Worm (Caenorhabditis elegans) whole organism, L1 larva: ENCODE measurements around the gene B0280.9.

ENCODE experiments used
- C04F5.9 ChIP-seq: sonication (generic microtip); optimal IDR thresholded peaks from 2 replicates; lab custom pipeline; 2016; ENCODE audit warnings: missing genetic modification characterization, missing compliant biosample characterization
- F16B12.6 ChIP-seq: fragments of 150-350 bp; optimal IDR thresholded peaks from 2 replicates; lab custom pipeline; 2014; ENCODE audit warnings: missing biosample characterization, missing genetic modification characterization
- aha-1 ChIP-seq: fragments of 150-350 bp; optimal IDR thresholded peaks from 2 replicates; lab custom pipeline; 2014; ENCODE audit warnings: missing biosample characterization, missing genetic modification characterization
- ama-1 ChIP-seq: fragments of 150-350 bp; optimal IDR thresholded peaks from 2 replicates; lab custom pipeline; 2014
- blmp-1 ChIP-seq: fragments of 150-350 bp; optimal IDR thresholded peaks from 2 replicates; lab custom pipeline; 2014; ENCODE audit warnings: missing biosample characterization, missing genetic modification characterization
- ceh-63 ChIP-seq: fragments of 200-800 bp; sonication (Bioruptor generic); optimal IDR thresholded peaks from 2 replicates; lab custom pipeline; 2018; ENCODE audit warnings: mild to moderate bottlenecking, missing genetic modification characterization, missing compliant biosample characterization
- ces-1 ChIP-seq: fragments of 150-350 bp; optimal IDR thresholded peaks from 2 replicates; lab custom pipeline; 2014; ENCODE audit warnings: missing biosample characterization, missing genetic modification reagents, missing genetic modification characterization
- dsc-1 ChIP-seq: sonication (generic microtip); optimal IDR thresholded peaks from 2 replicates; lab custom pipeline; 2016; ENCODE audit warnings: mild to moderate bottlenecking, missing genetic modification characterization, missing compliant biosample characterization
- elt-3 ChIP-seq, 6 experiments: fragments of 150-350 bp in 1 of 6; sonication (generic microtip); optimal IDR thresholded peaks; 2 replicates each; lab custom pipeline; 2017 to 2018; ENCODE audit warnings: missing biosample characterization in 6 of 6, missing genetic modification characterization in 6 of 6, inconsistent platforms in 1 of 6
- fkh-8 ChIP-seq: sonication (generic microtip); optimal IDR thresholded peaks from 2 replicates; lab custom pipeline; 2016; ENCODE audit warnings: mild to moderate bottlenecking, missing genetic modification characterization, missing compliant biosample characterization
- fos-1 ChIP-seq: fragments of 150-350 bp; optimal IDR thresholded peaks from 2 replicates; lab custom pipeline; 2014; ENCODE audit warnings: missing biosample characterization, missing genetic modification characterization
- grh-1 ChIP-seq: fragments of 200-800 bp; sonication (Bioruptor generic); IDR thresholded peaks from 2 replicates; pipeline ENCODE4 v1.3.6; 2022; ENCODE audit warnings: missing genetic modification reagents, missing genetic modification characterization, missing compliant biosample characterization
- hpl-2 ChIP-seq: fragments of 150-350 bp; optimal IDR thresholded peaks from 2 replicates; lab custom pipeline; 2014; ENCODE audit warnings: missing biosample characterization, missing genetic modification reagents, missing genetic modification characterization
- isw-1 ChIP-seq: fragments of 200-800 bp; sonication (Bioruptor generic); IDR thresholded peaks from 2 replicates; pipeline ENCODE4 v1.3.6; 2022; ENCODE audit warnings: missing genetic modification characterization, missing compliant biosample characterization
- lin-14 ChIP-seq: fragments of 200-800 bp; sonication (Bioruptor generic); optimal IDR thresholded peaks from 2 replicates; lab custom pipeline; 2018; ENCODE audit warnings: mild to moderate bottlenecking, missing genetic modification characterization, moderate library complexity, missing compliant biosample characterization
- mab-9 ChIP-seq: fragments of 200-800 bp; sonication (Bioruptor generic); IDR thresholded peaks from 2 replicates; pipeline ENCODE4 v1.3.6; 2022; ENCODE audit warnings: missing genetic modification reagents, missing genetic modification characterization, missing compliant biosample characterization
- mdl-1 ChIP-seq, 2 experiments: fragments of 150-350 bp; optimal IDR thresholded peaks; 2 replicates each; lab custom pipeline; 2014 to 2017; ENCODE audit warnings: missing biosample characterization in 2 of 2, missing genetic modification characterization in 2 of 2, inconsistent platforms in 1 of 2
- mep-1 ChIP-seq: fragments of 150-350 bp; optimal IDR thresholded peaks from 2 replicates; lab custom pipeline; 2014; ENCODE audit warnings: missing biosample characterization, missing genetic modification characterization
- nhr-11 ChIP-seq: fragments of 150-350 bp; optimal IDR thresholded peaks from 2 replicates; lab custom pipeline; 2014; ENCODE audit warnings: missing biosample characterization, missing genetic modification characterization
- nhr-12 ChIP-seq: sonication (generic microtip); optimal IDR thresholded peaks from 2 replicates; lab custom pipeline; 2017; ENCODE audit warnings: missing biosample characterization, missing genetic modification characterization
- nhr-19 ChIP-seq: fragments of 200-800 bp; sonication (Bioruptor generic); conservative IDR thresholded peaks from 2 replicates; pipeline ENCODE4 v1.3.6; 2022; ENCODE audit warnings: missing genetic modification characterization, missing compliant biosample characterization
- nhr-20 ChIP-seq: sonication (generic microtip); optimal IDR thresholded peaks from 2 replicates; lab custom pipeline; 2016; ENCODE audit warnings: mild to moderate bottlenecking, missing genetic modification characterization, missing compliant biosample characterization
- nhr-237 ChIP-seq: fragments of 150-350 bp; optimal IDR thresholded peaks from 2 replicates; lab custom pipeline; 2014; ENCODE audit warnings: missing biosample characterization, missing genetic modification characterization
- nhr-28 ChIP-seq: fragments of 150-350 bp; optimal IDR thresholded peaks from 2 replicates; lab custom pipeline; 2014; ENCODE audit warnings: missing biosample characterization, missing genetic modification characterization
- nhr-47 ChIP-seq: sonication (generic microtip); optimal IDR thresholded peaks from 2 replicates; lab custom pipeline; 2016; ENCODE audit warnings: mild to moderate bottlenecking, missing genetic modification characterization, moderate library complexity, missing compliant biosample characterization
- nhr-71 ChIP-seq: sonication (generic microtip); optimal IDR thresholded peaks from 2 replicates; lab custom pipeline; 2016; ENCODE audit warnings: mild to moderate bottlenecking, missing genetic modification characterization, moderate library complexity, missing compliant biosample characterization
- nhr-76 ChIP-seq: sonication (generic microtip); optimal IDR thresholded peaks from 2 replicates; lab custom pipeline; 2017; ENCODE audit warnings: missing biosample characterization, missing genetic modification characterization
- nhr-85 ChIP-seq: sonication (generic microtip); peaks from one replicate; lab custom pipeline; 2016; ENCODE audit warnings: missing genetic modification characterization, inconsistent platforms, missing compliant biosample characterization
- pax-3 ChIP-seq: fragments of 200-800 bp; sonication (Bioruptor generic); optimal IDR thresholded peaks from 2 replicates; lab custom pipeline; 2018; ENCODE audit warnings: mild to moderate bottlenecking, missing genetic modification characterization, moderate library complexity, missing compliant biosample characterization
- rnt-1 ChIP-seq: sonication (generic microtip); optimal IDR thresholded peaks from 2 replicates; lab custom pipeline; 2016; ENCODE audit warnings: mild to moderate bottlenecking, missing genetic modification characterization, moderate library complexity, missing compliant biosample characterization
- sox-4 ChIP-seq: sonication (generic microtip); optimal IDR thresholded peaks from 2 replicates; lab custom pipeline; 2016; ENCODE audit warnings: missing genetic modification characterization, missing compliant biosample characterization
- sup-37 ChIP-seq: fragments of 200-800 bp; sonication (Bioruptor generic); optimal IDR thresholded peaks from 2 replicates; lab custom pipeline; 2018; ENCODE audit warnings: mild to moderate bottlenecking, missing genetic modification characterization, missing compliant biosample characterization
- swsn-7 ChIP-seq: sonication (generic microtip); optimal IDR thresholded peaks from 2 replicates; lab custom pipeline; 2016; ENCODE audit warnings: missing genetic modification characterization, missing compliant biosample characterization
- unc-130 ChIP-seq: fragments of 150-350 bp; optimal IDR thresholded peaks from 2 replicates; lab custom pipeline; 2017; ENCODE audit warnings: missing biosample characterization, missing genetic modification characterization, inconsistent platforms
- unc-30 ChIP-seq: sonication (generic microtip); optimal IDR thresholded peaks from 2 replicates; lab custom pipeline; 2017; ENCODE audit warnings: missing biosample characterization, missing genetic modification characterization
- unc-62 ChIP-seq: fragments of 150-350 bp; optimal IDR thresholded peaks from 2 replicates; lab custom pipeline; 2014; ENCODE audit warnings: missing biosample characterization, missing genetic modification reagents, missing genetic modification characterization
- vab-15 ChIP-seq: sonication (generic microtip); optimal IDR thresholded peaks from 2 replicates; lab custom pipeline; 2017; ENCODE audit warnings: missing genotype, mild to moderate bottlenecking, missing genetic modification characterization, missing compliant biosample characterization
- zag-1 ChIP-seq: fragments of 150-350 bp; optimal IDR thresholded peaks from 2 replicates; lab custom pipeline; 2014; ENCODE audit warnings: missing biosample characterization, missing genetic modification characterization
- zip-4 ChIP-seq: fragments of 200-800 bp; sonication (Bioruptor generic); optimal IDR thresholded peaks from 2 replicates; lab custom pipeline; 2018; ENCODE audit warnings: mild to moderate bottlenecking, missing genetic modification characterization, moderate library complexity, missing compliant biosample characterization
- ztf-11 ChIP-seq, 2 experiments: sonication (generic microtip); optimal IDR thresholded peaks; 2 replicates each; lab custom pipeline; 2016 to 2017; ENCODE audit warnings: missing genetic modification characterization in 2 of 2, missing biosample characterization in 1 of 2, missing compliant biosample characterization in 1 of 2

B0280.9 gene

ce11 chrIII:7101814-7102477, 20.7 kb downstream of the B0280.9 start:
- no peak for TF ChIP-seq aha-1
- TF ChIP-seq sox-4 = no peak
- no peak for TF ChIP-seq zip-4
- no peak for TF ChIP-seq elt-3 (tag; optimal IDR thresholded peaks at IDR 0.05; lab: Kevin White, UChicago)
- no peak for TF ChIP-seq zag-1 (tag; lab: Kevin White, UChicago)
- no peak for TF ChIP-seq swsn-7 (tag; lab: Kevin White, UChicago)
- no peak for TF ChIP-seq lin-14 (GFP tag; lab: Kevin White, UChicago)
- no peak for TF ChIP-seq nhr-76
- TF ChIP-seq unc-130 (tag; lab: Kevin White, UChicago) = no peak
- no peak for TF ChIP-seq sup-37 (GFP tag; lab: Kevin White, UChicago)
- TF ChIP-seq nhr-11 (tag; lab: Kevin White, UChicago) = no peak
- no peak for TF ChIP-seq vab-15 (tag; lab: Kevin White, UChicago)
- TF ChIP-seq nhr-71 (tag; lab: Kevin White, UChicago) = no peak
- TF ChIP-seq nhr-19 (GFP tag; lab: Robert Waterston, UW) = no peak
- no peak for TF ChIP-seq nhr-12
- TF ChIP-seq ztf-11 (tag; optimal IDR thresholded peaks at IDR 0.05; lab: Kevin White, UChicago) = no peak
- TF ChIP-seq ceh-63 (GFP tag; lab: Kevin White, UChicago) = no peak
- no peak for TF ChIP-seq ces-1

DNA sequence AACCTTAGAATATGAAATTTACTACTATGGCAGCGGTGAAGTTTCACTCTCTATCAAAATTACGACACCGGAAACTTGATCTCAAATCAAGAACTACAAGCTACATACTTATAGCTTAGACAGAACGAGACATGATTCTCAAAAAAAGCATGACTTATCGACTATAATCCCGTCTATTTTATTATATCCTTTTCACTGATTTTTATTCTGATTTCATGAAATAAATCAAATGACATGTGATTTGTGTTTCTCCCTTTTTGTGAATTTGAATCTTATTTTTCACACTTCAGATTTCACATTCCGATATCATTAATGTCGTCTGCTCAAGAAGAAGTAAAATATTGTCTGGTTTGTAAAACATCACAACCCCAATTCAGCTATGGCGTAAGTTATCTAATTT, 22.7 kb downstream of the B0280.9 start, which contains the start of gene ZK418.11:
Gene ZK418.11, plus strand, starts transcription at position 289 of the 400 bp plus-strand sequence.
- TF ChIP-seq nhr-19 (GFP tag; lab: Robert Waterston, UW) (no peak), zip-4 (no peak), C04F5.9 (tag; lab: Kevin White, UChicago) (no peak), mab-9 (GFP tag; lab: Robert Waterston, UW) (no peak), dsc-1 (tag; lab: Kevin White, UChicago) (peak; percentile 55), nhr-71 (tag; lab: Kevin White, UChicago) (peak; percentile 26), F16B12.6 (no peak), ces-1 (no peak), pax-3 (tag; lab: Kevin White, UChicago) (no peak), isw-1 (GFP tag; lab: Robert Waterston, UW) (no peak), fkh-8 (peak; percentile 73), unc-30 (tag; lab: Kevin White, UChicago) (no peak), zag-1 (tag; lab: Kevin White, UChicago) (no peak), nhr-11 (tag; lab: Kevin White, UChicago) (peak; percentile 36), nhr-28 (tag; lab: Kevin White, UChicago) (no peak), hpl-2 (GFP tag; lab: Kevin White, UChicago) (no peak), unc-62 (GFP tag; lab: Kevin White, UChicago) (no peak), blmp-1 (tag; lab: Kevin White, UChicago) (no peak), fos-1 (tag; lab: Kevin White, UChicago) (no peak), nhr-85 (tag; lab: Kevin White, UChicago) (no peak), grh-1 (GFP tag; lab: Robert Waterston, UW) (no peak), sup-37 (GFP tag; lab: Kevin White, UChicago) (no peak), nhr-237 (tag; lab: Kevin White, UChicago) (no peak)

DNA sequence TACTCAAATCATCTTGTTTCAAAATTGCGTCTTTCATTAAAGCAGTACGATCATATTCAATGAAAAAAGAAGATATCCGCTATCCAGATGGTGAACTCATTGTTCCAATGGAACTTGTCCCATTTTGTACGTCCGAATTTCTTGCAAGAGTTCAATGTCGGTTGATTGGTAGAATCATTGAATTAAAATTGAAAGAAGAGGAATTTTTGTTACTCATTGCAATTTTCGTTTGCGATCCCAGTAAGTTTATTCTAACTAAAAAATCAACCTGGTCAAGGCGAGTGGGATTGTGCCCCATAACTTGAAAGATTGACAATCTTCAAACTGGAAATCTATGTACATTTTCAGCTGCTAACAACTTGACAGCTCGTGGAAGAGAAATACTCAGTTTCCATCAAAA, 26.2 kb downstream of the B0280.9 start:
- TF ChIP-seq pax-3 (tag; lab: Kevin White, UChicago) = no peak
- no peak for TF ChIP-seq swsn-7 (tag; lab: Kevin White, UChicago)

DNA sequence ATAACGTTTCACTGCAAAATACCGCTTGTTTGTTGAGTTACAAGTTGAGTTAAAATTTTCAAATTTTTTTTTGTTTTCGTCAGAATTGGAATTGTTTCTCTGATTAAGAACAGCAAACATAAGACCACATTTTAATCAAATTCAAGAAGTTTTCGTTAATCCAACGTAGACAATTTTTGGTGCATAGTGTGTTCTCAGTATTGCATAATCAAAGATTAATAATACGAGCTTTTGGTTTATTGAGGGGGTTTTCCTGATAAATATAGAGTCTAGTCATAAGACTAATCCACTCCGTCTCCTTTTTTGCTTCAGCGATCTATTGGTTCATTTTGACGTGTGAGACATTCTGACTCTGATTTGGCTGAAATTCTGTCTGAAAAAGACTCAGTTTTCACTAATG, 27.5 kb downstream of the B0280.9 start, which contains the start of gene nhr-9:
Gene nhr-9, plus strand, starts transcription at position 307 of the 400 bp plus-strand sequence.
- TF ChIP-seq ama-1 (lab: Kevin White, UChicago) (no peak), blmp-1 (tag; lab: Kevin White, UChicago) (no peak), rnt-1 (tag; lab: Kevin White, UChicago) (no peak), ces-1 (no peak), fkh-8 (peak; percentile 82), mdl-1 (tag; optimal IDR thresholded peaks at IDR 0.05; lab: Kevin White, UChicago) (no peak), nhr-20 (tag; lab: Kevin White, UChicago) (peak; percentile 11), dsc-1 (tag; lab: Kevin White, UChicago) (peak; percentile 89), nhr-11 (tag; lab: Kevin White, UChicago) (peak; percentile 64), C04F5.9 (tag; lab: Kevin White, UChicago) (no peak), nhr-237 (tag; lab: Kevin White, UChicago) (no peak), nhr-47 (tag; lab: Kevin White, UChicago) (peak; percentile 46), sox-4 (peak; percentile 39), pax-3 (tag; lab: Kevin White, UChicago) (peak; percentile 38), mep-1 (tag; lab: Kevin White, UChicago) (no peak), nhr-71 (tag; lab: Kevin White, UChicago) (peak; percentile 50)
